Worm (Caenorhabditis elegans) whole organism, mixed stage, embryonic: ENCODE measurements around the gene T02H6.3.

ENCODE experiments used
- M03D4.4 ChIP-seq: sonication (generic microtip); optimal IDR thresholded peaks from 2 replicates; lab custom pipeline; 2017; ENCODE audit warnings: mild to moderate bottlenecking, missing genetic modification characterization, missing compliant biosample characterization
- bed-3 ChIP-seq: fragments of 200-800 bp; sonication (Bioruptor generic); optimal IDR thresholded peaks from 3 replicates; lab custom pipeline; 2018; ENCODE audit warnings: mild to moderate bottlenecking, missing genetic modification characterization, moderate library complexity, missing compliant biosample characterization
- blmp-1 ChIP-seq: fragments of 150-350 bp; optimal IDR thresholded peaks from 2 replicates; lab custom pipeline; 2014; ENCODE audit warnings: missing biosample characterization, missing genetic modification characterization
- ceh-39 ChIP-seq: fragments of 150-350 bp; optimal IDR thresholded peaks from 2 replicates; lab custom pipeline; 2014; ENCODE audit warnings: missing biosample characterization, missing genetic modification characterization
- ceh-83 ChIP-seq: fragments of 200-800 bp; sonication (Bioruptor generic); optimal IDR thresholded peaks from 2 replicates; lab custom pipeline; 2018; ENCODE audit warnings: mild to moderate bottlenecking, missing genetic modification characterization, missing compliant biosample characterization
- ces-1 ChIP-seq: fragments of 150-350 bp; optimal IDR thresholded peaks from 2 replicates; lab custom pipeline; 2014; ENCODE audit warnings: missing biosample characterization, missing genetic modification reagents, missing genetic modification characterization
- cnd-1 ChIP-seq: fragments of 200-800 bp; sonication (Bioruptor generic); optimal IDR thresholded peaks from 2 replicates; lab custom pipeline; 2018; ENCODE audit warnings: mild to moderate bottlenecking, missing genetic modification characterization, missing compliant biosample characterization
- drap-1 ChIP-seq: fragments of 200-800 bp; sonication (Bioruptor generic); optimal IDR thresholded peaks from 3 replicates; lab custom pipeline; 2018; ENCODE audit warnings: mild to moderate bottlenecking, missing genetic modification characterization, missing compliant biosample characterization
- elt-1 ChIP-seq: sonication (generic microtip); optimal IDR thresholded peaks from 2 replicates; lab custom pipeline; 2017; ENCODE audit warnings: missing genetic modification characterization, mild to moderate bottlenecking, missing compliant biosample characterization, antibody characterized with exemption, moderate library complexity, borderline replicate concordance; ENCODE audit not compliant: insufficient read depth
- elt-3 ChIP-seq: fragments of 150-350 bp; optimal IDR thresholded peaks from 2 replicates; lab custom pipeline; 2014; ENCODE audit warnings: missing biosample characterization, missing genetic modification characterization
- ham-2 ChIP-seq: fragments of 200-800 bp; sonication (Bioruptor generic); optimal IDR thresholded peaks from 2 replicates; lab custom pipeline; 2018; ENCODE audit warnings: mild to moderate bottlenecking, missing genetic modification characterization, missing compliant biosample characterization
- hlh-1 ChIP-seq: fragments of 150-350 bp; optimal IDR thresholded peaks from 2 replicates; lab custom pipeline; 2014; ENCODE audit warnings: missing biosample characterization, missing genetic modification reagents, missing genetic modification characterization
- lin-32 ChIP-seq: fragments of 200-800 bp; sonication (Bioruptor generic); optimal IDR thresholded peaks from 2 replicates; lab custom pipeline; 2018; ENCODE audit warnings: mild to moderate bottlenecking, missing genetic modification characterization, missing compliant biosample characterization
- lsy-2 ChIP-seq: fragments of 150-350 bp; optimal IDR thresholded peaks from 2 replicates; lab custom pipeline; 2014; ENCODE audit warnings: missing biosample characterization, missing genetic modification characterization
- mab-5 ChIP-seq: fragments of 150-350 bp; optimal IDR thresholded peaks from 2 replicates; lab custom pipeline; 2014; ENCODE audit warnings: missing biosample characterization, missing genetic modification characterization
- mep-1 ChIP-seq: fragments of 150-350 bp; optimal IDR thresholded peaks from 2 replicates; lab custom pipeline; 2017; ENCODE audit warnings: missing biosample characterization, missing genetic modification reagents, missing genetic modification characterization, inconsistent platforms
- mls-2 ChIP-seq: sonication (generic microtip); optimal IDR thresholded peaks from 2 replicates; lab custom pipeline; 2016; ENCODE audit warnings: mild to moderate bottlenecking, missing genetic modification characterization, moderate library complexity, missing compliant biosample characterization
- nhr-12 ChIP-seq: fragments of 150-350 bp; optimal IDR thresholded peaks from 2 replicates; lab custom pipeline; 2014; ENCODE audit warnings: missing biosample characterization, missing genetic modification characterization
- nhr-2 ChIP-seq: fragments of 150-350 bp; optimal IDR thresholded peaks from 2 replicates; lab custom pipeline; 2014; ENCODE audit warnings: missing biosample characterization, missing genetic modification characterization
- nhr-237 ChIP-seq: fragments of 150-350 bp; optimal IDR thresholded peaks from 2 replicates; lab custom pipeline; 2014; ENCODE audit warnings: missing biosample characterization, missing genetic modification characterization
- nhr-28 ChIP-seq: fragments of 150-350 bp; optimal IDR thresholded peaks from 2 replicates; lab custom pipeline; 2014; ENCODE audit warnings: missing biosample characterization, missing genetic modification characterization
- nhr-76 ChIP-seq: sonication (generic microtip); optimal IDR thresholded peaks from 2 replicates; lab custom pipeline; 2017; ENCODE audit warnings: missing biosample characterization, missing genetic modification characterization
- sem-2 ChIP-seq: fragments of 200-800 bp; sonication (Bioruptor generic); optimal IDR thresholded peaks from 2 replicates; lab custom pipeline; 2018; ENCODE audit warnings: mild to moderate bottlenecking, missing genetic modification characterization, missing compliant biosample characterization
- snpc-4 ChIP-seq: fragments of 150-350 bp; optimal IDR thresholded peaks from 2 replicates; lab custom pipeline; 2014; ENCODE audit warnings: missing biosample characterization, missing genetic modification characterization
- sptf-1 ChIP-seq: sonication (generic microtip); optimal IDR thresholded peaks from 2 replicates; lab custom pipeline; 2017; ENCODE audit warnings: mild to moderate bottlenecking, missing genetic modification characterization, moderate library complexity, missing compliant biosample characterization
- tbx-8 ChIP-seq: fragments of 200-800 bp; sonication (Bioruptor generic); optimal IDR thresholded peaks from 2 replicates; lab custom pipeline; 2018; ENCODE audit warnings: mild to moderate bottlenecking, missing genetic modification characterization, moderate library complexity, missing compliant biosample characterization
- unc-120 ChIP-seq: sonication (generic microtip); optimal IDR thresholded peaks from 2 replicates; lab custom pipeline; 2017; ENCODE audit warnings: missing genetic modification characterization, missing compliant biosample characterization; ENCODE audit not compliant: poor library complexity, severe bottlenecking
- unc-39 ChIP-seq: fragments of 150-350 bp; optimal IDR thresholded peaks from 2 replicates; lab custom pipeline; 2014; ENCODE audit warnings: missing biosample characterization, missing genetic modification characterization
- unc-62 ChIP-seq: fragments of 150-350 bp; optimal IDR thresholded peaks from 2 replicates; lab custom pipeline; 2014; ENCODE audit warnings: missing biosample characterization, missing genetic modification reagents, missing genetic modification characterization
- zip-8 ChIP-seq: fragments of 150-350 bp; optimal IDR thresholded peaks from 2 replicates; lab custom pipeline; 2014; ENCODE audit warnings: missing biosample characterization, missing genetic modification characterization
- ztf-11 ChIP-seq: fragments of 150-350 bp; optimal IDR thresholded peaks from 2 replicates; lab custom pipeline; 2014; ENCODE audit warnings: missing biosample characterization, missing genetic modification characterization

T02H6.3 gene

ce11 chrII:684811-685210, 6.8 kb upstream of the T02H6.3 start, which contains the start of gene T02H6.5:
TSS of gene T02H6.5 (plus strand) at chrII:685111.
- TF ChIP-seq M03D4.4 (tag; lab: Kevin White, UChicago) (no peak), ceh-83 (no peak), cnd-1 (tag; lab: Kevin White, UChicago) (no peak), nhr-237 (tag; lab: Kevin White, UChicago) (no peak), nhr-2 (tag; lab: Kevin White, UChicago) (no peak), sptf-1 (tag; lab: Kevin White, UChicago) (no peak), mls-2 (tag; lab: Kevin White, UChicago) (no peak), zip-8 (tag; lab: Kevin White, UChicago) (no peak), ham-2 (GFP tag; lab: Kevin White, UChicago) (no peak), bed-3 (no peak), ceh-39 (no peak), sem-2 (GFP tag; lab: Kevin White, UChicago) (no peak), drap-1 (GFP tag; lab: Kevin White, UChicago) (no peak), ztf-11 (tag; lab: Kevin White, UChicago) (no peak), lsy-2 (tag; lab: Kevin White, UChicago) (no peak), ces-1 (GFP tag; lab: Kevin White, UChicago) (no peak)

- TF ChIP-seq nhr-237 (tag; lab: Kevin White, UChicago) (no peak), nhr-2 (tag; lab: Kevin White, UChicago) (no peak), lsy-2 (tag; lab: Kevin White, UChicago) (no peak), ces-1 (GFP tag; lab: Kevin White, UChicago) (no peak), sem-2 (GFP tag; lab: Kevin White, UChicago) (no peak), ceh-39 (no peak), mab-5 (tag; lab: Kevin White, UChicago) (no peak), nhr-76 (tag; lab: Kevin White, UChicago) (no peak), nhr-28 (tag; lab: Kevin White, UChicago) (no peak), ztf-11 (tag; lab: Kevin White, UChicago) (no peak), unc-62 (GFP tag; lab: Kevin White, UChicago) (no peak), hlh-1 (no peak), drap-1 (GFP tag; lab: Kevin White, UChicago) (no peak), blmp-1 (tag; lab: Kevin White, UChicago) (no peak), cnd-1 (tag; lab: Kevin White, UChicago) (no peak), zip-8 (tag; lab: Kevin White, UChicago) (no peak), unc-39 (no peak), snpc-4 (tag; lab: Kevin White, UChicago) (no peak)
Measured at ce11 chrII:689749-690148, 1.9 kb upstream of the T02H6.3 start, which contains the start of gene T02H6.4. TSS of gene T02H6.4 (plus strand) at chrII:690049.

- TF ChIP-seq unc-39: no peak
- no peak for TF ChIP-seq mep-1 (tag; lab: Kevin White, UChicago)
- TF ChIP-seq ceh-39: no peak
- TF ChIP-seq unc-62 (GFP tag; lab: Kevin White, UChicago): no peak
- no peak for TF ChIP-seq ztf-11 (tag; lab: Kevin White, UChicago)
- TF ChIP-seq ces-1 (GFP tag; lab: Kevin White, UChicago): no peak
- TF ChIP-seq unc-120: no peak
- TF ChIP-seq nhr-28 (tag; lab: Kevin White, UChicago): no peak
- no peak for TF ChIP-seq elt-1 (tag; lab: Kevin White, UChicago)
- TF ChIP-seq blmp-1 (tag; lab: Kevin White, UChicago): no peak
- no peak for TF ChIP-seq M03D4.4 (tag; lab: Kevin White, UChicago)
- TF ChIP-seq mab-5 (tag; lab: Kevin White, UChicago): no peak
- TF ChIP-seq lin-32 (GFP tag; lab: Kevin White, UChicago): no peak
- TF ChIP-seq hlh-1: no peak
- TF ChIP-seq elt-3 (tag; lab: Kevin White, UChicago): no peak
- no peak for TF ChIP-seq tbx-8 (GFP tag; lab: Kevin White, UChicago)
- no peak for TF ChIP-seq sptf-1 (tag; lab: Kevin White, UChicago)
- no peak for TF ChIP-seq ham-2 (GFP tag; lab: Kevin White, UChicago)
- no peak for TF ChIP-seq nhr-2 (tag; lab: Kevin White, UChicago)
Measured at ce11 chrII:701025-701370, 9.3 kb downstream of the T02H6.3 start, which contains the start of gene T02H6.11. TSS of gene T02H6.11 (minus strand) at chrII:701125.

- TF ChIP-seq ceh-39: no peak
- no peak for TF ChIP-seq cnd-1 (tag; lab: Kevin White, UChicago)
- TF ChIP-seq nhr-12 (tag; lab: Kevin White, UChicago): no peak
- TF ChIP-seq elt-3 (tag; lab: Kevin White, UChicago): no peak
- no peak for TF ChIP-seq drap-1 (GFP tag; lab: Kevin White, UChicago)
- TF ChIP-seq M03D4.4 (tag; lab: Kevin White, UChicago): no peak
- TF ChIP-seq ces-1 (GFP tag; lab: Kevin White, UChicago): no peak
- no peak for TF ChIP-seq sem-2 (GFP tag; lab: Kevin White, UChicago)
- TF ChIP-seq unc-120: no peak
Measured at ce11 chrII:701371-702139, 9.9 kb downstream of the T02H6.3 start, which contains the start of gene thoc-1. TSS of gene thoc-1 (plus strand) at chrII:702107.
